Fruit fly (Drosophila melanogaster) whole organism: ENCODE results near the gene CG4520.

ENCODE experiments used
- CG8478 ChIP-seq: fragments of >200 bp; optimal IDR thresholded peaks from 2 replicates; lab custom pipeline; 2018; ENCODE audit warnings: inconsistent platforms
- Dll ChIP-seq: fragments of >200 bp; optimal IDR thresholded peaks from 2 replicates; lab custom pipeline; 2017
- EcR ChIP-seq, 2 experiments: fragments of >200 bp; optimal IDR thresholded peaks; 2 replicates each; lab custom pipeline; 2017; ENCODE audit warnings: missing biosample characterization in 2 of 2, missing genetic modification characterization in 2 of 2, missing genetic modification reagents in 2 of 2
- pan ChIP-seq: fragments of >200 bp; optimal IDR thresholded peaks from 2 replicates; lab custom pipeline; 2017
- psq ChIP-seq: fragments of >200 bp; optimal IDR thresholded peaks from 2 replicates; lab custom pipeline; 2017
- usp ChIP-seq: fragments of >200 bp; optimal IDR thresholded peaks from 2 replicates; lab custom pipeline; 2017; ENCODE audit warnings: missing biosample characterization, missing genetic modification characterization, mixed read lengths

CG4520 gene

dm6 chr3R:15744354-15744753, at the start of gene CG4520:
TSS of gene CG4520 (plus strand) at chr3R:15744654.
- no peak for TF ChIP-seq CG8478

- TF ChIP-seq EcR (GFP tag; optimal IDR thresholded peaks at IDR 0.05; lab: Kevin White, UChicago) (no peak), psq (no peak), Dll (no peak), usp (GFP tag; lab: Kevin White, UChicago) (no peak), CG8478 (no peak), pan (lab: Kevin White, UChicago) (no peak)
These were observed 49.5 kb upstream of the CG4520 start, which contains the start of gene CG5399 for dm6 chr3R:15694941-15695340. TSS of gene CG5399 (plus strand) at chr3R:15695241.

dm6 chr3R:15696461-15697044, 47.9 kb upstream of the CG4520 start:
- TF ChIP-seq usp (GFP tag; lab: Kevin White, UChicago) (no peak), CG8478 (no peak), psq (no peak), pan (lab: Kevin White, UChicago) (no peak), Dll (no peak), EcR (GFP tag; optimal IDR thresholded peaks at IDR 0.05; lab: Kevin White, UChicago) (no peak)

dm6 chr3R:15700801-15701200, 43.7 kb upstream of the CG4520 start:
- TF ChIP-seq EcR (GFP tag; optimal IDR thresholded peaks at IDR 0.05; lab: Kevin White, UChicago) (no peak), CG8478 (no peak), usp (GFP tag; lab: Kevin White, UChicago) (no peak), pan (lab: Kevin White, UChicago) (no peak), Dll (no peak), psq (no peak)

- TF ChIP-seq psq: no peak
- no peak for TF ChIP-seq EcR (GFP tag; optimal IDR thresholded peaks at IDR 0.05; lab: Kevin White, UChicago)
These were observed 40.1 kb upstream of the CG4520 start, which contains the start of gene CG5404 for dm6 chr3R:15704376-15704775. TSS of gene CG5404 (plus strand) at chr3R:15704676.

dm6 chr3R:15716485-15716884, 28.0 kb upstream of the CG4520 start, which contains the start of gene CG31294:
TSS of gene CG31294 (minus strand) at chr3R:15716585.
- no peak for TF ChIP-seq pan (lab: Kevin White, UChicago)
- TF ChIP-seq psq: no peak
- no peak for TF ChIP-seq Dll
- TF ChIP-seq EcR (GFP tag; optimal IDR thresholded peaks at IDR 0.05; lab: Kevin White, UChicago): no peak
- TF ChIP-seq CG8478: no peak
- TF ChIP-seq usp (GFP tag; lab: Kevin White, UChicago): no peak

dm6 chr3R:15730629-15731028, 13.8 kb upstream of the CG4520 start:
- no peak for TF ChIP-seq CG8478
- no peak for TF ChIP-seq pan (lab: Kevin White, UChicago)
- no peak for TF ChIP-seq EcR (GFP tag; optimal IDR thresholded peaks at IDR 0.05; lab: Kevin White, UChicago)
- no peak for TF ChIP-seq Dll
- TF ChIP-seq usp (GFP tag; lab: Kevin White, UChicago): no peak
- no peak for TF ChIP-seq psq

dm6 chr3R:15731446-15731845, 13.0 kb upstream of the CG4520 start, which contains the start of gene CG34274:
TSS of gene CG34274 (plus strand) at chr3R:15731746.
- no peak for TF ChIP-seq pan (lab: Kevin White, UChicago)
- TF ChIP-seq psq: no peak
- TF ChIP-seq CG8478: no peak
- TF ChIP-seq Dll: no peak

dm6 chr3R:15762815-15763214, 18.4 kb downstream of the CG4520 start, which contains the start of gene CG12784:
TSS of gene CG12784 (plus strand) at chr3R:15763115.
- TF ChIP-seq EcR (GFP tag; optimal IDR thresholded peaks at IDR 0.05; lab: Kevin White, UChicago): no peak
- no peak for TF ChIP-seq pan (lab: Kevin White, UChicago)
- TF ChIP-seq usp (GFP tag; lab: Kevin White, UChicago): no peak
- TF ChIP-seq CG8478: no peak
- no peak for TF ChIP-seq psq
- no peak for TF ChIP-seq Dll

- TF ChIP-seq pan (lab: Kevin White, UChicago): no peak
- no peak for TF ChIP-seq usp (GFP tag; lab: Kevin White, UChicago)
These were observed 22.9 kb downstream of the CG4520 start, which contains the start of gene CG5623 for dm6 chr3R:15767338-15767737. TSS of gene CG5623 (minus strand) at chr3R:15767438.

dm6 chr3R:15768900-15769299, 24.4 kb downstream of the CG4520 start:
- TF ChIP-seq psq (no peak), CG8478 (no peak), EcR (GFP tag; optimal IDR thresholded peaks at IDR 0.05; lab: Kevin White, UChicago) (no peak), Dll (no peak)

- TF ChIP-seq usp (GFP tag; lab: Kevin White, UChicago) (no peak), EcR (GFP tag; optimal IDR thresholded peaks at IDR 0.05; lab: Kevin White, UChicago) (no peak), CG8478 (no peak), pan (lab: Kevin White, UChicago) (no peak), psq (no peak), Dll (no peak)
These were observed 29.7 kb downstream of the CG4520 start, which contains the start of gene Ttc26 for dm6 chr3R:15774128-15774527. TSS of gene Ttc26 (plus strand) at chr3R:15774416.

- TF ChIP-seq usp (GFP tag; lab: Kevin White, UChicago): no peak
- no peak for TF ChIP-seq EcR (GFP tag; optimal IDR thresholded peaks at IDR 0.05; lab: Kevin White, UChicago)
- TF ChIP-seq pan (lab: Kevin White, UChicago): no peak
- no peak for TF ChIP-seq Dll
- TF ChIP-seq psq: no peak
- TF ChIP-seq CG8478: no peak
These were observed 30.8 kb downstream of the CG4520 start, which contains the start of gene CG45207 for dm6 chr3R:15775242-15775641. TSS of gene CG45207 (minus strand) at chr3R:15775342.

dm6 chr3R:15779505-15779904, 35.1 kb downstream of the CG4520 start, which contains the start of gene CG5614:
TSS of gene CG5614 (plus strand) at chr3R:15779805.
- TF ChIP-seq usp (GFP tag; lab: Kevin White, UChicago) (no peak), Dll (no peak), CG8478 (no peak), pan (lab: Kevin White, UChicago) (no peak), EcR (GFP tag; optimal IDR thresholded peaks at IDR 0.05; lab: Kevin White, UChicago) (no peak), psq (no peak)
